Worm (Caenorhabditis elegans): ENCODE measurements around the gene ZK287.4.

DNA sequence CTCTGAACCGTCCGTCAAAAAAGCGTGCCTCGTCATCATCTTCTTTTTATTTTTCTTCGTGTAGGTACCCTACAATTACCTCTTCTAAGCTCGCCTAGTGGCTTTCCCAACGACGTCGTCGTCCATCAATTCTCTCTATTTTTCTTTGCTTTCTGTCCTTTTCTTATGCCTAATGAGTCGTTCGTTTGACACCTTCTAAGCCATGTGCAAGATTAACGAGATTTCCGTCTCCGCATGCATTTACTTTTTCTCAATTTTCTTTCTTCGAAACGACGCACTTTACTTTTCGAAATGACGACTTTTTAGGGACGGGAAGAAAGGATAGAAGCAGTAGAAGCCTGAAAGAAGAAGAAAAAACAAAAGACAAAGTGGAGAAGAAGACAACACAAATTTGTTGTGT lies 19.1 kb downstream of the ZK287.4 start, which contains the start of gene ZK287.1:
- no peak for TF ChIP-seq pha-4 (tag; optimal IDR thresholded peaks at IDR 0.05)
- TF ChIP-seq zip-5 (tag; optimal IDR thresholded peaks at IDR 0.05) = no peak
- peak; percentile 17 for TF ChIP-seq unc-42 (tag; optimal IDR thresholded peaks at IDR 0.05)

Data from whole organism, late embryonic.